Worm (Caenorhabditis elegans): ENCODE data around the gene T20D3.6.

DNA sequence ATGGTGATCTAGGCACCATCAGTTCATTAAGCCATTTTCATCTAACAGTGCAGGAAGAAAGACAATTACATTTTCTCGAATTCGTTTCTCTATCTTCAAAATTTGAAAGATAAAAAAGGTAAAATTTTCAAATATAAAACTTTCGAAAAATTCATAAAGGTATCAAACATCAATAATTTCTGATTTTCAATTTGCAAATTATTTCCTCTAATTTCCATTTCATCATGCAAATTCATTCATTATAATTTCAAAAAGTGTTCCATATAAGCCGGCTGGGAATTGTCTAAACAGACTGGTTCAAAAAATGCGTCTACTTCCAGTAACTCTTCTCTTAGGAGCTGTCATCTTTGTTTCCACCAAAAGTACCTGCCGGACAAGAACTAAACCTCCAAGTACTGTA, 11.4 kb downstream of the T20D3.6 start, which contains the start of gene clec-183:
- no peak for TF ChIP-seq nhr-11 (tag; optimal IDR thresholded peaks at IDR 0.05)
- no peak for TF ChIP-seq K02D7.2 (tag; optimal IDR thresholded peaks at IDR 0.05)
- no peak for TF ChIP-seq pqm-1 (tag; optimal IDR thresholded peaks at IDR 0.05)
- TF ChIP-seq ceh-9 (tag; optimal IDR thresholded peaks at IDR 0.05): no peak
- no peak for TF ChIP-seq madf-2 (tag; optimal IDR thresholded peaks at IDR 0.05)
- no peak for TF ChIP-seq ama-1 (optimal IDR thresholded peaks at IDR 0.05)
- no peak for TF ChIP-seq ets-4 (tag; optimal IDR thresholded peaks at IDR 0.05)
